Worm (Caenorhabditis elegans) whole organism, young adult: ENCODE measurements around the gene pir-2.

ENCODE experiments used
- B0035.1 ChIP-seq: sonication (generic microtip); optimal IDR thresholded peaks from 2 replicates; lab custom pipeline; 2016; ENCODE audit warnings: missing genetic modification characterization, mild to moderate bottlenecking, missing compliant biosample characterization, missing genotype, missing genetic modification reagents
- F33H1.4 ChIP-seq: fragments of 200-800 bp; sonication (Bioruptor generic); IDR thresholded peaks from 2 replicates; pipeline ENCODE4 v1.3.6; 2022; ENCODE audit warnings: missing genetic modification reagents, missing genetic modification characterization, missing compliant biosample characterization
- F37B4.10 ChIP-seq: fragments of 200-800 bp; sonication (Bioruptor generic); IDR thresholded peaks from 2 replicates; pipeline ENCODE4 v1.3.6; 2022; ENCODE audit warnings: missing genetic modification characterization, missing compliant biosample characterization
- F52B5.7 ChIP-seq: sonication (generic microtip); optimal IDR thresholded peaks from 2 replicates; lab custom pipeline; 2016; ENCODE audit warnings: mild to moderate bottlenecking, missing genetic modification characterization, missing compliant biosample characterization
- K11D2.4 ChIP-seq: fragments of 200-800 bp; sonication (Bioruptor generic); IDR thresholded peaks from 2 replicates; pipeline ENCODE4 v1.3.6; 2022; ENCODE audit warnings: missing genetic modification reagents, missing genetic modification characterization, missing compliant biosample characterization
- Y56A3A.18 ChIP-seq: fragments of 200-800 bp; sonication (Bioruptor generic); IDR thresholded peaks from 2 replicates; pipeline ENCODE4 v1.3.6; 2022; ENCODE audit warnings: missing genetic modification reagents, missing genetic modification characterization, missing compliant biosample characterization
- Y79H2A.3 ChIP-seq: fragments of 200-800 bp; sonication (Bioruptor generic); conservative IDR thresholded peaks from 2 replicates; pipeline ENCODE4 v1.3.6; 2022; ENCODE audit warnings: missing genetic modification reagents, missing genetic modification characterization, missing compliant biosample characterization
- ZK185.1 ChIP-seq: sonication (generic microtip); optimal IDR thresholded peaks from 2 replicates; lab custom pipeline; 2016; ENCODE audit warnings: mild to moderate bottlenecking, missing genetic modification characterization, missing compliant biosample characterization; ENCODE audit not compliant: poor library complexity, severe bottlenecking
- akir-1 ChIP-seq: fragments of 200-800 bp; sonication (Bioruptor generic); optimal IDR thresholded peaks from 2 replicates; lab custom pipeline; 2018; ENCODE audit warnings: mild to moderate bottlenecking, missing genetic modification characterization, moderate library complexity, missing compliant biosample characterization
- aptf-3 ChIP-seq: fragments of 200-800 bp; sonication (Bioruptor generic); IDR thresholded peaks from 2 replicates; pipeline ENCODE4 v1.3.6; 2022; ENCODE audit warnings: missing genetic modification characterization, missing compliant biosample characterization
- attf-3 ChIP-seq: fragments of 200-800 bp; sonication (Bioruptor generic); conservative IDR thresholded peaks from 2 replicates; pipeline ENCODE4 v1.3.6; 2022; ENCODE audit warnings: missing genetic modification reagents, missing genetic modification characterization, missing compliant biosample characterization
- attf-5 ChIP-seq: fragments of 200-800 bp; sonication (Bioruptor generic); optimal IDR thresholded peaks from 2 replicates; lab custom pipeline; 2018; ENCODE audit warnings: mild to moderate bottlenecking, missing genetic modification characterization, missing compliant biosample characterization
- attf-6 ChIP-seq: fragments of 200-800 bp; sonication (Bioruptor generic); IDR thresholded peaks from 2 replicates; pipeline ENCODE4 v1.3.6; 2022; ENCODE audit warnings: missing genetic modification reagents, missing genetic modification characterization, missing compliant biosample characterization
- bed-2 ChIP-seq: fragments of 200-800 bp; sonication (Bioruptor generic); IDR thresholded peaks from 2 replicates; pipeline ENCODE4 v1.3.6; 2022; ENCODE audit warnings: missing genetic modification reagents, missing genetic modification characterization, missing compliant biosample characterization
- ccch-3 ChIP-seq: fragments of 200-800 bp; sonication (Bioruptor generic); optimal IDR thresholded peaks from 2 replicates; lab custom pipeline; 2018; ENCODE audit warnings: mild to moderate bottlenecking, missing genetic modification characterization, missing compliant biosample characterization
- ceh-27 ChIP-seq: fragments of 200-800 bp; sonication (Bioruptor generic); optimal IDR thresholded peaks from 2 replicates; lab custom pipeline; 2018; ENCODE audit warnings: mild to moderate bottlenecking, missing genetic modification characterization, moderate library complexity, missing compliant biosample characterization
- ceh-79 ChIP-seq: sonication (generic microtip); optimal IDR thresholded peaks from 2 replicates; lab custom pipeline; 2017; ENCODE audit warnings: mild to moderate bottlenecking, missing genetic modification characterization, missing compliant biosample characterization
- efl-1 ChIP-seq: fragments of 150-350 bp; optimal IDR thresholded peaks from 2 replicates; lab custom pipeline; 2014; ENCODE audit warnings: missing biosample characterization, missing genetic modification reagents, missing genetic modification characterization
- egrh-3 ChIP-seq: fragments of 200-800 bp; sonication (Bioruptor generic); IDR thresholded peaks from 2 replicates; pipeline ENCODE4 v1.3.6; 2022; ENCODE audit warnings: missing genetic modification reagents, missing genetic modification characterization, missing compliant biosample characterization
- ekl-4 ChIP-seq: fragments of 200-800 bp; sonication (Bioruptor generic); IDR thresholded peaks from 2 replicates; pipeline ENCODE4 v1.3.6; 2022; ENCODE audit warnings: missing genetic modification reagents, missing genetic modification characterization, missing compliant biosample characterization
- ets-4 ChIP-seq: fragments of 200-800 bp; sonication (Bioruptor generic); optimal IDR thresholded peaks from 2 replicates; lab custom pipeline; 2018; ENCODE audit warnings: mild to moderate bottlenecking, missing genetic modification characterization, missing compliant biosample characterization
- fkh-3 ChIP-seq: sonication (generic microtip); optimal IDR thresholded peaks from 2 replicates; lab custom pipeline; 2016; ENCODE audit warnings: mild to moderate bottlenecking, missing genetic modification characterization, missing compliant biosample characterization
- gei-17 ChIP-seq: fragments of 200-800 bp; sonication (Bioruptor generic); optimal IDR thresholded peaks from 2 replicates; lab custom pipeline; 2018; ENCODE audit warnings: mild to moderate bottlenecking, missing genetic modification characterization, missing compliant biosample characterization
- him-1 ChIP-seq: sonication (generic microtip); optimal IDR thresholded peaks from 2 replicates; lab custom pipeline; 2016; ENCODE audit warnings: missing genotype, missing genetic modification reagents, missing genetic modification characterization, missing compliant biosample characterization
- hlh-12 ChIP-seq: sonication (generic microtip); optimal IDR thresholded peaks from 2 replicates; lab custom pipeline; 2016; ENCODE audit warnings: missing genetic modification characterization, missing compliant biosample characterization
- hmg-1.2 ChIP-seq: fragments of 200-800 bp; sonication (Bioruptor generic); IDR thresholded peaks from 2 replicates; pipeline ENCODE4 v1.3.6; 2022; ENCODE audit warnings: missing genetic modification reagents, missing genetic modification characterization, missing compliant biosample characterization
- hmg-20 ChIP-seq: fragments of 200-800 bp; sonication (Bioruptor generic); IDR thresholded peaks from 2 replicates; pipeline ENCODE4 v1.3.6; 2022; ENCODE audit warnings: missing genetic modification reagents, missing genetic modification characterization, missing compliant biosample characterization
- hrde-1 ChIP-seq: sonication (generic microtip); optimal IDR thresholded peaks from 2 replicates; lab custom pipeline; 2016; ENCODE audit warnings: missing genetic modification characterization, mild to moderate bottlenecking, missing compliant biosample characterization, moderate library complexity, missing genotype, missing genetic modification reagents, borderline replicate concordance
- lag-1 ChIP-seq: fragments of 200-800 bp; sonication (Bioruptor generic); IDR thresholded peaks from 2 replicates; pipeline ENCODE4 v1.3.6; 2022; ENCODE audit warnings: missing genetic modification reagents, missing genetic modification characterization, missing compliant biosample characterization
- lin-35 ChIP-seq, 3 experiments: fragments of 150-350 bp in 2 of 3; sonication (generic microtip) in 1 of 3; optimal IDR thresholded peaks; 2 replicates each; lab custom pipeline; 2014 to 2018; ENCODE audit warnings: missing biosample characterization in 3 of 3, missing genetic modification characterization in 3 of 3, missing genetic modification reagents in 3 of 3
- lir-1 ChIP-seq: fragments of 200-800 bp; sonication (Bioruptor generic); conservative IDR thresholded peaks from 2 replicates; pipeline ENCODE4 v1.3.6; 2022; ENCODE audit warnings: missing genetic modification reagents, missing genetic modification characterization, missing compliant biosample characterization
- madf-10 ChIP-seq: sonication (generic microtip); optimal IDR thresholded peaks from 2 replicates; lab custom pipeline; 2016; ENCODE audit warnings: mild to moderate bottlenecking, missing genetic modification characterization, missing compliant biosample characterization
- madf-3 ChIP-seq: fragments of 200-800 bp; sonication (Bioruptor generic); IDR thresholded peaks from 2 replicates; pipeline ENCODE4 v1.3.6; 2022; ENCODE audit warnings: missing genetic modification reagents, missing genetic modification characterization, missing compliant biosample characterization
- mel-28 ChIP-seq: sonication (generic microtip); optimal IDR thresholded peaks from 2 replicates; lab custom pipeline; 2016; ENCODE audit warnings: borderline replicate concordance, mild to moderate bottlenecking, missing genetic modification characterization, missing compliant biosample characterization
- nfya-1 ChIP-seq: sonication (generic microtip); optimal IDR thresholded peaks from 2 replicates; lab custom pipeline; 2017; ENCODE audit warnings: antibody characterized with exemption, missing compliant biosample characterization, missing genetic modification characterization, borderline replicate concordance; ENCODE audit not compliant: insufficient read depth
- nfya-2 ChIP-seq: fragments of 200-800 bp; sonication (Bioruptor generic); IDR thresholded peaks from 2 replicates; pipeline ENCODE4 v1.3.6; 2022; ENCODE audit warnings: missing genetic modification reagents, missing genetic modification characterization, missing compliant biosample characterization
- rcor-1 ChIP-seq: fragments of 200-800 bp; sonication (Bioruptor generic); IDR thresholded peaks from 2 replicates; pipeline ENCODE4 v1.3.6; 2022; ENCODE audit warnings: missing genetic modification reagents, missing genetic modification characterization, missing compliant biosample characterization
- sdz-38 ChIP-seq: sonication (generic microtip); optimal IDR thresholded peaks from 2 replicates; lab custom pipeline; 2016; ENCODE audit warnings: missing genotype, missing genetic modification characterization, missing compliant biosample characterization
- sea-2 ChIP-seq: fragments of 200-800 bp; sonication (Bioruptor generic); IDR thresholded peaks from 2 replicates; pipeline ENCODE4 v1.3.6; 2022; ENCODE audit warnings: missing genetic modification characterization, missing compliant biosample characterization
- snpc-1.1 ChIP-seq: sonication (generic microtip); optimal IDR thresholded peaks from 2 replicates; lab custom pipeline; 2017; ENCODE audit warnings: missing genetic modification characterization, mild to moderate bottlenecking, missing compliant biosample characterization, antibody characterized with exemption, moderate library complexity, missing genotype, missing genetic modification reagents; ENCODE audit not compliant: insufficient read depth
- somi-1 ChIP-seq: fragments of 200-800 bp; sonication (Bioruptor generic); optimal IDR thresholded peaks from 2 replicates; lab custom pipeline; 2018; ENCODE audit warnings: mild to moderate bottlenecking, missing genetic modification characterization, missing compliant biosample characterization
- sptf-2 ChIP-seq: fragments of 200-800 bp; sonication (Bioruptor generic); optimal IDR thresholded peaks from 2 replicates; lab custom pipeline; 2018; ENCODE audit warnings: mild to moderate bottlenecking, missing genetic modification characterization, missing compliant biosample characterization
- tbp1 ChIP-seq: fragments of 200-800 bp; sonication (Bioruptor generic); optimal IDR thresholded peaks from 2 replicates; lab custom pipeline; 2018; ENCODE audit warnings: mild to moderate bottlenecking, missing genetic modification characterization, missing compliant biosample characterization
- unc-130 ChIP-seq: sonication (generic microtip); optimal IDR thresholded peaks from 2 replicates; lab custom pipeline; 2016; ENCODE audit warnings: missing genetic modification reagents, missing genetic modification characterization, missing compliant biosample characterization
- unc-62 ChIP-seq: fragments of 150-350 bp; optimal IDR thresholded peaks from 2 replicates; lab custom pipeline; 2014; ENCODE audit warnings: missing biosample characterization, missing genetic modification reagents, missing genetic modification characterization
- zfh-2 ChIP-seq: fragments of 200-800 bp; sonication (Bioruptor generic); conservative IDR thresholded peaks from 2 replicates; pipeline ENCODE4 v1.3.6; 2022; ENCODE audit warnings: missing genetic modification reagents, missing genetic modification characterization, missing compliant biosample characterization
- ztf-22 ChIP-seq: fragments of 200-800 bp; sonication (Bioruptor generic); optimal IDR thresholded peaks from 2 replicates; lab custom pipeline; 2018; ENCODE audit warnings: mild to moderate bottlenecking, missing genetic modification characterization, moderate library complexity, missing compliant biosample characterization
- ztf-25 ChIP-seq: fragments of 200-800 bp; sonication (Bioruptor generic); IDR thresholded peaks from 2 replicates; pipeline ENCODE4 v1.3.6; 2022; ENCODE audit warnings: missing genetic modification reagents, missing genetic modification characterization, missing compliant biosample characterization

Gene pir-2

ce11 chrIII:9443417-9444027, at the start of gene pir-2:
Gene pir-2, minus strand, starts transcription at chrIII:9443634.
- TF ChIP-seq tbp1 (peak; percentile 43), somi-1 (GFP tag; lab: Kevin White, UChicago) (no peak), lin-35 (GFP tag; optimal IDR thresholded peaks at IDR 0.05; lab: Kevin White, UChicago) (peak; percentile 3 to 89 (median 19)), K11D2.4 (GFP tag; lab: Robert Waterston, UW) (no peak; the same call in 1 of the 2 replicates), attf-6 (no peak), hmg-20 (GFP tag; lab: Robert Waterston, UW) (no peak), mel-28 (tag; lab: Kevin White, UChicago) (no peak), hmg-1.2 (GFP tag; lab: Robert Waterston, UW) (peak; percentile 57), hrde-1 (tag; lab: Kevin White, UChicago) (no peak), Y56A3A.18 (no peak), madf-3 (GFP tag; lab: Robert Waterston, UW) (0 out of 2 replicates have a peak, but pooled peaks have one; percentile 49), unc-130 (GFP tag; lab: Kevin White, UChicago) (no peak), fkh-3 (tag; lab: Kevin White, UChicago) (no peak), ets-4 (GFP tag; lab: Kevin White, UChicago) (no peak), attf-3 (peak; percentile 55; the same call in 1 of the 2 replicates), attf-5 (peak; percentile 84), aptf-3 (GFP tag; lab: Robert Waterston, UW) (no peak), bed-2 (GFP tag; lab: Robert Waterston, UW) (no peak), ztf-25 (GFP tag; lab: Robert Waterston, UW) (no peak), hlh-12 (no peak), ZK185.1 (peak; percentile 41), sea-2 (no peak), ccch-3 (GFP tag; lab: Kevin White, UChicago) (no peak), ztf-22 (GFP tag; lab: Kevin White, UChicago) (no peak), Y79H2A.3 (no peak), egrh-3 (GFP tag; lab: Robert Waterston, UW) (0 out of 2 replicates have a peak, but pooled peaks have one; percentile 9), unc-62 (no peak), F52B5.7 (tag; lab: Kevin White, UChicago) (no peak), madf-10 (tag; lab: Kevin White, UChicago) (no peak), nfya-2 (GFP tag; lab: Robert Waterston, UW) (no peak), snpc-1.1 (no peak), nfya-1 (tag; lab: Kevin White, UChicago) (no peak), sdz-38 (no peak), him-1 (tag; lab: Kevin White, UChicago) (no peak), rcor-1 (GFP tag; lab: Robert Waterston, UW) (peak; percentile 43; the same call in 1 of the 2 replicates), ceh-27 (peak; percentile 70), zfh-2 (GFP tag; lab: Robert Waterston, UW) (no peak; the same call in 1 of the 2 replicates), ekl-4 (GFP tag; lab: Robert Waterston, UW) (peak; percentile 62), F33H1.4 (peak; percentile 86), F37B4.10 (no peak), sptf-2 (GFP tag; lab: Kevin White, UChicago) (no peak), lir-1 (GFP tag; lab: Robert Waterston, UW) (no peak; the same call in 1 of the 2 replicates), efl-1 (GFP tag; lab: Kevin White, UChicago) (peak; percentile 90), B0035.1 (tag; lab: Kevin White, UChicago) (no peak), lag-1 (GFP tag; lab: Robert Waterston, UW) (no peak), gei-17 (no peak), ceh-79 (no peak), akir-1 (GFP tag; lab: Kevin White, UChicago) (no peak)
